Worm (Caenorhabditis elegans): ENCODE measurements around the gene Y45G12B.3.

Gene Y45G12B.3

DNA sequence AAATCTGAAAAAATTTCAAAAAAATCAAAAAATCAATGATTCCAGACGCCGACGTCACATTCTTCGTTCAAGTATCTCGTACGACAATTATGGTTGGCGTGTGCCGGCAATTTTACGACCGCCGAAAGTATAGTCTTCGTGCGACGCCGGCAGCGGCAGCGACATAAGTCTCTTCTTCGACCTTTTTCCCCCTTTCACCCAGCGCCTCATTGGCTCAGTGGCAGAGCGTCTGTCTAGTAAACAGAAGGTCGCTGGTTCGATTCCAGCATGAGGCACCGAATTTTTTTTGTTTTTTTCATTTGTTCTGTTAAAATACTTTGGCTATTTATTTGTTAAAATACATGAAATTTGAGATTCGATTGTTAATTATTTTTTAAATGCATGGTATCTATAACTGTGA is 22.2 kb downstream of the Y45G12B.3 start (continued):
- TF ChIP-seq hlh-17 (GFP tag; optimal IDR thresholded peaks at IDR 0.05; ENCODE audit: borderline replicate concordance) (no peak), nhr-76 (tag; optimal IDR thresholded peaks at IDR 0.05) (no peak), skn-1 (tag; optimal IDR thresholded peaks at IDR 0.05) (peak; percentile 15), lin-39 (tag; optimal IDR thresholded peaks at IDR 0.05) (no peak), lir-3 (tag; optimal IDR thresholded peaks at IDR 0.05; ENCODE audit: poor library complexity) (no peak), nhr-19 (GFP tag; conservative IDR thresholded peaks at IDR 0.05) (no peak), elt-3 (tag; optimal IDR thresholded peaks at IDR 0.05) (no peak), C34B4.2 (tag; optimal IDR thresholded peaks at IDR 0.05) (no peak), fkh-8 (tag; optimal IDR thresholded peaks at IDR 0.05) (no peak), nhr-85 (tag) (peak; percentile 36), pqm-1 (tag; optimal IDR thresholded peaks at IDR 0.05) (no peak), tlp-1 (tag; optimal IDR thresholded peaks at IDR 0.05) (no peak), swsn-7 (tag; optimal IDR thresholded peaks at IDR 0.05) (peak; percentile 33), alr-1 (tag; optimal IDR thresholded peaks at IDR 0.05; ENCODE audit: borderline replicate concordance) (no peak), zip-4 (GFP tag; optimal IDR thresholded peaks at IDR 0.05) (no peak), pag-3 (tag; optimal IDR thresholded peaks at IDR 0.05; ENCODE audit: borderline replicate concordance, insufficient read depth) (no peak), ceh-63 (GFP tag; optimal IDR thresholded peaks at IDR 0.05) (no peak), lin-15B (tag; optimal IDR thresholded peaks at IDR 0.05) (no peak), fkh-4 (tag; optimal IDR thresholded peaks at IDR 0.05; ENCODE audit: borderline replicate concordance) (no peak), dpl-1 (GFP tag; optimal IDR thresholded peaks at IDR 0.05) (peak; percentile 25 to 40 (median 25)), mef-2 (tag; optimal IDR thresholded peaks at IDR 0.05) (no peak), aha-1 (tag; optimal IDR thresholded peaks at IDR 0.05) (no peak), ceh-90 (tag; optimal IDR thresholded peaks at IDR 0.05) (no peak), unc-86 (tag; optimal IDR thresholded peaks at IDR 0.05) (no peak), sptf-1 (tag; optimal IDR thresholded peaks at IDR 0.05) (no peak), irx-1 (tag; optimal IDR thresholded peaks at IDR 0.05) (peak; percentile 2), Y116A8C.19 (tag; optimal IDR thresholded peaks at IDR 0.05; ENCODE audit: borderline replicate concordance) (no peak), ceh-8 (GFP tag; optimal IDR thresholded peaks at IDR 0.05) (no peak), zag-1 (tag; optimal IDR thresholded peaks at IDR 0.05) (no peak), pax-3 (tag; optimal IDR thresholded peaks at IDR 0.05) (no peak), ztf-11 (tag; optimal IDR thresholded peaks at IDR 0.05) (no peak), unc-62 (GFP tag; optimal IDR thresholded peaks at IDR 0.05) (no peak), nhr-90 (tag; optimal IDR thresholded peaks at IDR 0.05; ENCODE audit: poor library complexity) (peak; percentile 53), ztf-4 (tag; optimal IDR thresholded peaks at IDR 0.05) (no peak), efl-3 (GFP tag; optimal IDR thresholded peaks at IDR 0.05) (no peak), nhr-12 (tag; optimal IDR thresholded peaks at IDR 0.05) (no peak), elt-2 (tag; optimal IDR thresholded peaks at IDR 0.05) (no peak), unc-130 (tag; optimal IDR thresholded peaks at IDR 0.05) (no peak), unc-30 (tag; optimal IDR thresholded peaks at IDR 0.05) (no peak), ets-5 (GFP tag; IDR thresholded peaks at IDR 0.05) (no peak), mab-9 (GFP tag; IDR thresholded peaks at IDR 0.05) (no peak), fos-1 (tag; optimal IDR thresholded peaks at IDR 0.05) (no peak), lin-14 (GFP tag; optimal IDR thresholded peaks at IDR 0.05) (peak; percentile 41), grh-1 (GFP tag; IDR thresholded peaks at IDR 0.05) (no peak), lin-35 (GFP tag; optimal IDR thresholded peaks at IDR 0.05) (peak; percentile 32 to 61), dsc-1 (tag; optimal IDR thresholded peaks at IDR 0.05) (peak; percentile 25), snu-23 (GFP tag; optimal IDR thresholded peaks at IDR 0.05) (peak; percentile 53), sox-4 (tag; optimal IDR thresholded peaks at IDR 0.05) (no peak), C16A3.4 (tag; optimal IDR thresholded peaks at IDR 0.05) (peak; percentile 31), egl-13 (tag; optimal IDR thresholded peaks at IDR 0.05) (no peak), nhr-20 (tag; optimal IDR thresholded peaks at IDR 0.05) (peak; percentile 59), ama-1 (optimal IDR thresholded peaks at IDR 0.05) (no peak)
